Fruit fly (Drosophila melanogaster) whole organism, wandering third instar larva: ENCODE results near the gene ATPsyngamma.
A peak's percentile ranks its signal among the peaks of the same experiment; 100 is the strongest.

Source experiments
- Abd-B ChIP-seq: fragments of >200 bp; optimal IDR thresholded peaks from 2 replicates; lab custom pipeline; 2017; ENCODE audit warnings: missing biosample characterization, missing genetic modification characterization
- CG32264 ChIP-seq: fragments of 200-800 bp; sonication (Bioruptor generic); optimal IDR thresholded peaks from 2 replicates; lab custom pipeline; 2016; ENCODE audit warnings: missing biosample characterization, missing genetic modification characterization
- CG9705 ChIP-seq: fragments of 200-800 bp; sonication (Bioruptor generic); optimal IDR thresholded peaks from 2 replicates; lab custom pipeline; 2018; ENCODE audit warnings: missing biosample characterization, mild to moderate bottlenecking, missing genetic modification characterization
- CrebA ChIP-seq: fragments of 200-800 bp; sonication (Bioruptor generic); optimal IDR thresholded peaks from 2 replicates; lab custom pipeline; 2016; ENCODE audit warnings: missing biosample characterization, mild to moderate bottlenecking, missing genetic modification characterization, borderline replicate concordance
- Dfd ChIP-seq: fragments of >200 bp; optimal IDR thresholded peaks from 2 replicates; lab custom pipeline; 2017; ENCODE audit warnings: missing biosample characterization, missing genetic modification characterization
- Dif ChIP-seq: fragments of 200-275, 200-300 bp; sonication (Bioruptor generic); optimal IDR thresholded peaks from 2 replicates; lab custom pipeline; 2018; ENCODE audit warnings: missing biosample characterization, missing genetic modification characterization; ENCODE audit not compliant: partially characterized antibody
- GATAd ChIP-seq: sonication (Bioruptor generic); optimal IDR thresholded peaks from 2 replicates; lab custom pipeline; 2016; ENCODE audit warnings: missing biosample characterization, missing genetic modification characterization
- HLH106 ChIP-seq: fragments of 200-800 bp; optimal IDR thresholded peaks from 3 replicates; lab custom pipeline; 2019; ENCODE audit warnings: missing biosample characterization, mild to moderate bottlenecking, missing genetic modification characterization, moderate library complexity
- Hnf4 ChIP-seq: fragments of 200-800 bp; sonication (Bioruptor generic); optimal IDR thresholded peaks from 2 replicates; lab custom pipeline; 2016; ENCODE audit warnings: missing biosample characterization, mild to moderate bottlenecking, missing genetic modification characterization
- Hr78 ChIP-seq: fragments of >200 bp; optimal IDR thresholded peaks from 2 replicates; lab custom pipeline; 2017; ENCODE audit warnings: missing biosample characterization, missing genetic modification characterization
- Hr83 ChIP-seq: fragments of 200-300 bp; sonication (Bioruptor generic); optimal IDR thresholded peaks from 2 replicates; lab custom pipeline; 2016; ENCODE audit warnings: missing biosample characterization, mild to moderate bottlenecking, missing genetic modification characterization, moderate library complexity; ENCODE audit not compliant: poor library complexity, severe bottlenecking
- Jra ChIP-seq: sonication (Bioruptor generic); optimal IDR thresholded peaks from 2 replicates; lab custom pipeline; 2016; ENCODE audit warnings: missing biosample characterization, missing genetic modification characterization
- Mio ChIP-seq: sonication (Bioruptor generic); optimal IDR thresholded peaks from 2 replicates; lab custom pipeline; 2016; ENCODE audit warnings: missing biosample characterization, missing genetic modification characterization
- Myc ChIP-seq: fragments of >200 bp; optimal IDR thresholded peaks from 2 replicates; lab custom pipeline; 2017
- N ChIP-seq: fragments of >200 bp; optimal IDR thresholded peaks from 2 replicates; lab custom pipeline; 2018; ENCODE audit warnings: missing biosample characterization, missing external identifiers, missing genetic modification characterization
- OdsH ChIP-seq: fragments of 200-800 bp; sonication (Bioruptor generic); optimal IDR thresholded peaks from 2 replicates; lab custom pipeline; 2016; ENCODE audit warnings: missing biosample characterization, mild to moderate bottlenecking, missing genetic modification characterization
- Rel ChIP-seq, 2 experiments: fragments of 200-800 bp; sonication (Bioruptor generic) in 1 of 2; optimal IDR thresholded peaks; 2 replicates in 1 of 2; 3 replicates in 1 of 2; lab custom pipeline; 2016 to 2019; ENCODE audit warnings: mild to moderate bottlenecking in 2 of 2, missing biosample characterization in 2 of 2, missing genetic modification characterization in 2 of 2, moderate library complexity in 1 of 2
- Sp1 ChIP-seq: fragments of 200-800 bp; sonication (Bioruptor generic); optimal IDR thresholded peaks from 3 replicates; lab custom pipeline; 2019; ENCODE audit warnings: missing biosample characterization, mild to moderate bottlenecking, missing genetic modification characterization, moderate library complexity
- Vsx2 ChIP-seq: fragments of 200-300, 225-300 bp; sonication (Bioruptor generic); optimal IDR thresholded peaks from 2 replicates; lab custom pipeline; 2018; ENCODE audit warnings: missing biosample characterization, missing genetic modification characterization; ENCODE audit not compliant: partially characterized antibody
- br ChIP-seq: fragments of 200-800 bp; sonication (Bioruptor generic); optimal IDR thresholded peaks from 2 replicates; lab custom pipeline; 2016; ENCODE audit warnings: missing biosample characterization, missing genetic modification characterization
- brk ChIP-seq: fragments of 200-800 bp; sonication (Bioruptor generic); optimal IDR thresholded peaks from 2 replicates; lab custom pipeline; 2016; ENCODE audit warnings: missing biosample characterization, mild to moderate bottlenecking, missing genetic modification characterization
- dl ChIP-seq, 2 experiments: fragments of 175-275, 200-275 bp in 1 of 2; fragments of 200-275 bp in 1 of 2; sonication (Bioruptor generic); optimal IDR thresholded peaks; lab custom pipeline; 2018; ENCODE audit warnings: mild to moderate bottlenecking in 2 of 2, missing biosample characterization in 2 of 2, missing genetic modification characterization in 2 of 2, moderate library complexity in 2 of 2; ENCODE audit not compliant: partially characterized antibody in 2 of 2, insufficient read depth in 1 of 2
- dmrt93B ChIP-seq: fragments of 200-800 bp; sonication (Bioruptor generic); optimal IDR thresholded peaks from 2 replicates; lab custom pipeline; 2018; ENCODE audit warnings: missing biosample characterization, mild to moderate bottlenecking, missing genetic modification characterization
- dsf ChIP-seq: sonication (Bioruptor generic); optimal IDR thresholded peaks from 2 replicates; lab custom pipeline; 2016; ENCODE audit warnings: missing biosample characterization, missing genetic modification characterization, borderline replicate concordance
- ey ChIP-seq: fragments of 200-800 bp; sonication (Bioruptor generic); optimal IDR thresholded peaks from 2 replicates; lab custom pipeline; 2016; ENCODE audit warnings: missing biosample characterization, missing genetic modification characterization
- foxo ChIP-seq, 2 experiments: fragments of 200-800 bp; sonication (Bioruptor generic); optimal IDR thresholded peaks; 2 replicates in 1 of 2; 3 replicates in 1 of 2; lab custom pipeline; 2016 to 2017; ENCODE audit warnings: missing biosample characterization in 2 of 2, missing genetic modification characterization in 2 of 2
- h ChIP-seq: fragments of 200-800 bp; sonication (Bioruptor generic); optimal IDR thresholded peaks from 3 replicates; lab custom pipeline; 2016; ENCODE audit warnings: missing biosample characterization, mild to moderate bottlenecking, missing genetic modification characterization
- jim ChIP-seq: fragments of 175-275, 200-325 bp; sonication (Bioruptor generic); optimal IDR thresholded peaks from 2 replicates; lab custom pipeline; 2016; ENCODE audit warnings: missing biosample characterization, mild to moderate bottlenecking, missing genetic modification characterization
- lola ChIP-seq: fragments of >200 bp; optimal IDR thresholded peaks from 2 replicates; lab custom pipeline; 2017; ENCODE audit warnings: missing biosample characterization, missing genetic modification characterization
- pan ChIP-seq: fragments of >200 bp; optimal IDR thresholded peaks from 2 replicates; lab custom pipeline; 2017
- psq ChIP-seq: fragments of 200-800 bp; sonication (Bioruptor generic); optimal IDR thresholded peaks from 3 replicates; lab custom pipeline; 2017; ENCODE audit warnings: missing biosample characterization, mild to moderate bottlenecking, missing genetic modification characterization, moderate library complexity
- rgr ChIP-seq: fragments of 200-800 bp; sonication (Bioruptor generic); optimal IDR thresholded peaks from 3 replicates; lab custom pipeline; 2016; ENCODE audit warnings: missing biosample characterization, mild to moderate bottlenecking, missing genetic modification characterization
- sage ChIP-seq: fragments of 200-800 bp; sonication (Bioruptor generic); optimal IDR thresholded peaks from 2 replicates; lab custom pipeline; 2016; ENCODE audit warnings: missing biosample characterization, mild to moderate bottlenecking, missing genetic modification characterization
- sv ChIP-seq: fragments of 200-800 bp; sonication (Bioruptor generic); optimal IDR thresholded peaks from 3 replicates; lab custom pipeline; 2016; ENCODE audit warnings: missing biosample characterization, missing genetic modification characterization
- tai ChIP-seq: sonication (Bioruptor generic); optimal IDR thresholded peaks from 2 replicates; lab custom pipeline; 2016; ENCODE audit warnings: missing biosample characterization, missing genetic modification characterization
- usp ChIP-seq: fragments of >200 bp; optimal IDR thresholded peaks from 2 replicates; lab custom pipeline; 2017; ENCODE audit warnings: missing biosample characterization, missing genetic modification characterization
- woc ChIP-seq: sonication (Bioruptor generic); optimal IDR thresholded peaks from 2 replicates; lab custom pipeline; 2016; ENCODE audit warnings: missing biosample characterization, mild to moderate bottlenecking, missing genetic modification characterization

ATPsyngamma gene

dm6 chr3R:29771645-29772089, 22.7 kb upstream of the ATPsyngamma start:
- TF ChIP-seq Myc (lab: Kevin White, UChicago): no peak
- TF ChIP-seq Hnf4: no peak
- no peak for TF ChIP-seq rgr (GFP tag; lab: Kevin White, UChicago)
- no peak for TF ChIP-seq Abd-B
- TF ChIP-seq tai (GFP tag; lab: Kevin White, UChicago): no peak
- no peak for TF ChIP-seq woc
- no peak for TF ChIP-seq Rel (GFP tag; optimal IDR thresholded peaks at IDR 0.05; lab: Kevin White, UChicago)
- TF ChIP-seq Rel (tag; optimal IDR thresholded peaks at IDR 0.05; lab: Kevin White, UChicago): peak; percentile 82
- no peak for TF ChIP-seq sv (GFP tag; lab: Kevin White, UChicago)
- no peak for TF ChIP-seq dl (GFP tag; optimal IDR thresholded peaks at IDR 0.05; lab: Kevin White, UChicago; ENCODE audit: insufficient read depth in 1 of 2, partially characterized antibody in 2 of 2)
- peak; percentile 45 for TF ChIP-seq CrebA (GFP tag; lab: Kevin White, UChicago)
- no peak for TF ChIP-seq h

DNA sequence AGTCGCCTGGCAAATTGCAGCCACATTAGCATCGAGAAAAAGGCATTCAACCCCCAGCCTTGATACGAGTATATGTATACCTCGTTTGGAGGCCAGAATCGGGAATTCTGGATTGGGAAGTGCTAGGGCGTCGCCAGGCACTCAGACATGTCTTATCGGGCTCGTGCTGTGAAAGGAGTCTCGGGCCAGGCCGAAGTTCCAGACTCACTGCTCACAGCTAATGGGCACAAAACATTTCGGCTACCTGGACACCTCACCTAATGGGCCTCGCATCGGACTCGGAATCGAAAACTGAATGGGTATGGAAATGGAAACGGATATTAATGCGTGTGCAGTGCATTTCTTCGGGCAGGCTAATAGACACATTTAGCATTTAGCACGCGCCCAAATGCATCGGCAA, 22.0 kb upstream of the ATPsyngamma start:
- TF ChIP-seq rgr (GFP tag; lab: Kevin White, UChicago) (no peak), Hr83 (no peak), Dfd (GFP tag; lab: Kevin White, UChicago) (no peak), CG9705 (no peak), CrebA (GFP tag; lab: Kevin White, UChicago) (no peak)
- TF ChIP-seq, all 38 proteins: peak for 0

DNA sequence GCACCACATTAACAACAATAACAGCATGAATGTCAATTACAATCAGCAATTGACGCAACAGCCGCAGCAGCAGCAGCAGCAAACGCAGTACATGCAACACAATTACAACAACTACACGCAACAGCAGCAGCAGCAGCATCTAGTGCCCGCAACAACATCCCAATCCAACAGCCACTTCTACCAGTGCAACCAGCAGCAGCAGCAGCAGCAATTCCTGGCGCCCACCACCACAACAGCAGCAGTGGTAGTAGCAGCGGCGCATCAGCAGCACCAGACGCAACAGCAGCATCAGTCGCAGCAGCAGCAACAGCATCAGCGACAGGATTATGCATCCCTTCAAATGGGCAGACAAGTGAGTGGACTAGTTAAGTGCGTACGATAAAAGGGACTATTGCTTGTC, 18.3 kb upstream of the ATPsyngamma start:
- peak; percentile 91 for TF ChIP-seq Dfd (GFP tag; lab: Kevin White, UChicago)
- no peak for TF ChIP-seq CG32264 (GFP tag; lab: Kevin White, UChicago)
- no peak for TF ChIP-seq Hr83

dm6 chr3R:29765267-29766095, 16.5 kb upstream of the ATPsyngamma start, which contains the start of gene kay:
Gene kay, plus strand, starts transcription at chr3R:29765995.
- TF ChIP-seq Myc (lab: Kevin White, UChicago) (no peak), Hr83 (no peak), Vsx2 (peak; percentile 6), CG9705 (no peak), sage (GFP tag; lab: Kevin White, UChicago) (no peak), foxo (GFP tag; optimal IDR thresholded peaks at IDR 0.05; lab: Kevin White, UChicago) (no peak), rgr (GFP tag; lab: Kevin White, UChicago) (no peak), br (GFP tag; lab: Kevin White, UChicago) (peak; percentile 16), CG32264 (GFP tag; lab: Kevin White, UChicago) (no peak), Sp1 (GFP tag; lab: Kevin White, UChicago) (peak; percentile 38), Hr78 (no peak), pan (lab: Kevin White, UChicago) (peak; percentile 63), woc (no peak), sv (GFP tag; lab: Kevin White, UChicago) (no peak), CrebA (GFP tag; lab: Kevin White, UChicago) (peak; percentile 58), psq (GFP tag; lab: Kevin White, UChicago) (peak; percentile 29), ey (GFP tag; lab: Kevin White, UChicago) (no peak), brk (no peak), Jra (GFP tag; lab: Kevin White, UChicago) (peak; percentile 15), Hnf4 (no peak), HLH106 (tag; lab: Kevin White, UChicago) (no peak), dmrt93B (GFP tag; lab: Kevin White, UChicago) (no peak), dl (GFP tag; optimal IDR thresholded peaks at IDR 0.05; lab: Kevin White, UChicago; ENCODE audit: insufficient read depth in 1 of 2, partially characterized antibody in 2 of 2) (no peak), Abd-B (no peak), h (peak; percentile 32), Dfd (GFP tag; lab: Kevin White, UChicago) (no peak), jim (GFP tag; lab: Kevin White, UChicago) (no peak), Rel (GFP tag; optimal IDR thresholded peaks at IDR 0.05; lab: Kevin White, UChicago) (no peak), Rel (tag; optimal IDR thresholded peaks at IDR 0.05; lab: Kevin White, UChicago) (peak; percentile 84), tai (GFP tag; lab: Kevin White, UChicago) (no peak), dsf (GFP tag; lab: Kevin White, UChicago) (no peak), OdsH (GFP tag; lab: Kevin White, UChicago) (no peak), GATAd (no peak), N (GFP tag; lab: Kevin White, UChicago) (no peak), Mio (no peak), lola (no peak), Dif (peak; percentile 31), usp (GFP tag; lab: Kevin White, UChicago) (no peak)
